Fruit fly (Drosophila melanogaster) whole organism, embryonic: ENCODE measurements around the gene PGAP1.
A peak's percentile ranks its signal among the peaks of the same experiment; 100 is the strongest.

Experiments
- Antp ChIP-seq: fragments of 200-800 bp; sonication (Bioruptor generic); optimal IDR thresholded peaks from 3 replicates; lab custom pipeline; 2016; ENCODE audit warnings: missing biosample characterization, missing genetic modification characterization
- Asciz ChIP-seq: fragments of 200-800 bp; sonication (Bioruptor generic); optimal IDR thresholded peaks from 2 replicates; lab custom pipeline; 2017; ENCODE audit warnings: missing biosample characterization, mild to moderate bottlenecking, missing genetic modification characterization, missing genetic modification reagents
- Blimp-1 ChIP-seq: fragments of 200-800 bp; sonication (Bioruptor generic); optimal IDR thresholded peaks from 3 replicates; lab custom pipeline; 2018; ENCODE audit warnings: missing biosample characterization, missing genetic modification characterization, mild to moderate bottlenecking, moderate library complexity, missing genetic modification reagents
- Bteb2 ChIP-seq: fragments of 200-800 bp; sonication (Bioruptor generic); optimal IDR thresholded peaks from 2 replicates; lab custom pipeline; 2016; ENCODE audit warnings: missing biosample characterization, missing genetic modification characterization
- CG11093 ChIP-seq: fragments of 200-800 bp; sonication (Bioruptor generic); IDR thresholded peaks from 3 replicates; pipeline ENCODE4 v1.3.6; 2022; ENCODE audit warnings: missing biosample characterization, missing genetic modification characterization
- CG12071 ChIP-seq: fragments of 200-800 bp; sonication (Bioruptor generic); optimal IDR thresholded peaks from 3 replicates; lab custom pipeline; 2018; ENCODE audit warnings: missing biosample characterization, mild to moderate bottlenecking, missing genetic modification characterization
- CG12219 ChIP-seq: fragments of 200-800 bp; sonication (Bioruptor generic); optimal IDR thresholded peaks from 3 replicates; lab custom pipeline; 2018; ENCODE audit warnings: missing biosample characterization, mild to moderate bottlenecking, missing genetic modification characterization
- CG13624 ChIP-seq: fragments of 200-800 bp; sonication (Bioruptor generic); optimal IDR thresholded peaks from 2 replicates; lab custom pipeline; 2016; ENCODE audit warnings: missing biosample characterization, missing genetic modification characterization
- CG14710 ChIP-seq: fragments of 200-800 bp; sonication (Bioruptor generic); optimal IDR thresholded peaks from 3 replicates; lab custom pipeline; 2019; ENCODE audit warnings: missing biosample characterization, mild to moderate bottlenecking, missing genetic modification characterization, moderate library complexity
- CG1647 ChIP-seq: fragments of 200-800 bp; sonication (Bioruptor generic); optimal IDR thresholded peaks from 3 replicates; lab custom pipeline; 2016; ENCODE audit warnings: missing biosample characterization, missing genetic modification characterization
- CG17912 ChIP-seq: fragments of 200-800 bp; sonication (Bioruptor generic); optimal IDR thresholded peaks from 2 replicates; lab custom pipeline; 2018; ENCODE audit warnings: missing biosample characterization, mild to moderate bottlenecking, missing genetic modification characterization
- CG2202 ChIP-seq: fragments of 200-800 bp; sonication (Bioruptor generic); optimal IDR thresholded peaks from 2 replicates; lab custom pipeline; 2018; ENCODE audit warnings: missing biosample characterization, mild to moderate bottlenecking, missing genetic modification characterization
- CG31224 ChIP-seq: fragments of 200-800 bp; sonication (Bioruptor generic); IDR thresholded peaks from 2 replicates; pipeline ENCODE4 v1.3.6; 2022; ENCODE audit warnings: missing biosample characterization, missing genetic modification characterization
- CG31365 ChIP-seq: fragments of 200-800 bp; sonication (Bioruptor generic); optimal IDR thresholded peaks from 2 replicates; lab custom pipeline; 2018; ENCODE audit warnings: missing biosample characterization, mild to moderate bottlenecking, missing genetic modification characterization
- CG33557 ChIP-seq: fragments of 200-800 bp; sonication (Bioruptor generic); optimal IDR thresholded peaks from 2 replicates; lab custom pipeline; 2019; ENCODE audit warnings: missing biosample characterization, mild to moderate bottlenecking, missing genetic modification characterization, moderate library complexity
- CG3838 ChIP-seq: fragments of 200-800 bp; sonication (Bioruptor generic); optimal IDR thresholded peaks from 3 replicates; lab custom pipeline; 2016; ENCODE audit warnings: missing biosample characterization, missing genetic modification characterization
- CG7556 ChIP-seq: fragments of 200-800 bp; sonication (Bioruptor generic); optimal IDR thresholded peaks from 2 replicates; lab custom pipeline; 2017; ENCODE audit warnings: missing biosample characterization, mild to moderate bottlenecking, missing genetic modification characterization
- CG9797 ChIP-seq: fragments of 200-800 bp; sonication (Bioruptor generic); optimal IDR thresholded peaks from 3 replicates; lab custom pipeline; 2018; ENCODE audit warnings: missing biosample characterization, mild to moderate bottlenecking, missing genetic modification characterization
- Camta ChIP-seq: fragments of 200-800 bp; sonication (Bioruptor generic); optimal IDR thresholded peaks from 2 replicates; lab custom pipeline; 2016; ENCODE audit warnings: missing biosample characterization, missing genetic modification characterization
- CrebB ChIP-seq: fragments of 200-800 bp; sonication (Bioruptor generic); optimal IDR thresholded peaks from 3 replicates; lab custom pipeline; 2018; ENCODE audit warnings: missing biosample characterization, mild to moderate bottlenecking, missing genetic modification characterization
- Drgx ChIP-seq: fragments of 200-800 bp; sonication (Bioruptor generic); IDR thresholded peaks from 2 replicates; pipeline ENCODE4 v1.3.6; 2022; ENCODE audit warnings: missing biosample characterization, missing genetic modification characterization
- ERR ChIP-seq: fragments of 200-800 bp; sonication (Bioruptor generic); optimal IDR thresholded peaks from 2 replicates; lab custom pipeline; 2016; ENCODE audit warnings: missing biosample characterization, missing genetic modification characterization
- Ets97D ChIP-seq: fragments of 200-800 bp; sonication (Bioruptor generic); optimal IDR thresholded peaks from 3 replicates; lab custom pipeline; 2016; ENCODE audit warnings: missing biosample characterization, missing genetic modification characterization
- HLHmδ ChIP-seq: fragments of 200-800 bp; sonication (Bioruptor generic); optimal IDR thresholded peaks from 2 replicates; lab custom pipeline; 2018; ENCODE audit warnings: missing biosample characterization, mild to moderate bottlenecking, missing genetic modification characterization, moderate library complexity
- Lim3 ChIP-seq: fragments of 200-800 bp; sonication (Bioruptor generic); IDR thresholded peaks from 2 replicates; pipeline ENCODE4 v1.3.6; 2022; ENCODE audit warnings: missing biosample characterization, missing genetic modification characterization
- Mrtf ChIP-seq: fragments of 200-800 bp; sonication (Bioruptor generic); IDR thresholded peaks from 3 replicates; pipeline ENCODE4 v1.3.6; 2022; ENCODE audit warnings: missing biosample characterization, missing genetic modification characterization
- Oaz ChIP-seq: fragments of 200-800 bp; sonication (Bioruptor generic); IDR thresholded peaks from 2 replicates; pipeline ENCODE4 v1.3.6; 2022; ENCODE audit warnings: missing biosample characterization, missing genetic modification characterization
- Vsx1 ChIP-seq: fragments of 200-800 bp; sonication (Bioruptor generic); optimal IDR thresholded peaks from 2 replicates; lab custom pipeline; 2017; ENCODE audit warnings: missing biosample characterization, mild to moderate bottlenecking, missing genetic modification characterization, missing genetic modification reagents
- ap ChIP-seq: fragments of 200-800 bp; sonication (Bioruptor generic); IDR thresholded peaks from 2 replicates; pipeline ENCODE4 v1.3.6; 2022; ENCODE audit warnings: missing biosample characterization, missing genetic modification characterization
- bcd ChIP-seq: fragments of 200-800 bp; sonication (Bioruptor generic); optimal IDR thresholded peaks from 2 replicates; lab custom pipeline; 2017; ENCODE audit warnings: missing biosample characterization, mild to moderate bottlenecking, missing genetic modification characterization
- btn ChIP-seq: fragments of 200-800 bp; sonication (Bioruptor generic); optimal IDR thresholded peaks from 2 replicates; lab custom pipeline; 2016; ENCODE audit warnings: missing biosample characterization, missing genetic modification characterization
- cg ChIP-seq: fragments of 200-800 bp; sonication (Bioruptor generic); optimal IDR thresholded peaks from 3 replicates; lab custom pipeline; 2019; ENCODE audit warnings: missing biosample characterization, mild to moderate bottlenecking, missing genetic modification characterization, moderate library complexity
- chm ChIP-seq: fragments of 200-800 bp; sonication (Bioruptor generic); IDR thresholded peaks from 2 replicates; pipeline ENCODE4 v1.3.6; 2022; ENCODE audit warnings: missing biosample characterization, missing genetic modification characterization
- ci ChIP-seq: fragments of 200-800 bp; sonication (Bioruptor generic); IDR thresholded peaks from 3 replicates; pipeline ENCODE4 v1.3.6; 2022; ENCODE audit warnings: missing biosample characterization, missing genetic modification characterization
- corto ChIP-seq: fragments of 200-800 bp; sonication (Bioruptor generic); optimal IDR thresholded peaks from 2 replicates; lab custom pipeline; 2016; ENCODE audit warnings: missing biosample characterization, mild to moderate bottlenecking, missing genetic modification characterization, moderate library complexity
- jumu ChIP-seq: fragments of 200-800 bp; sonication (Bioruptor generic); optimal IDR thresholded peaks from 3 replicates; lab custom pipeline; 2016; ENCODE audit warnings: missing biosample characterization, missing genetic modification characterization
- lola ChIP-seq, 3 experiments: fragments of >200 bp in 2 of 3; fragments of 200-800 bp in 1 of 3; sonication (Bioruptor generic) in 1 of 3; optimal IDR thresholded peaks; 2 replicates each; lab custom pipeline; 2017 to 2019; ENCODE audit warnings: missing biosample characterization in 3 of 3, missing genetic modification characterization in 3 of 3, mild to moderate bottlenecking in 1 of 3, moderate library complexity in 1 of 3
- nmo ChIP-seq: fragments of 200-800 bp; sonication (Bioruptor generic); optimal IDR thresholded peaks from 2 replicates; lab custom pipeline; 2018; ENCODE audit warnings: missing biosample characterization, mild to moderate bottlenecking, missing genetic modification characterization, moderate library complexity
- otp ChIP-seq: fragments of 200-800 bp; sonication (Bioruptor generic); IDR thresholded peaks from 3 replicates; pipeline ENCODE4, ENCODE4 v1.3.6; 2022; ENCODE audit warnings: missing biosample characterization, missing genetic modification characterization
- pfk ChIP-seq: fragments of 200-800 bp; sonication (Bioruptor generic); optimal IDR thresholded peaks from 2 replicates; lab custom pipeline; 2018; ENCODE audit warnings: missing biosample characterization, mild to moderate bottlenecking, missing genetic modification characterization, moderate library complexity
- pho ChIP-seq: fragments of 200-800 bp; sonication (Bioruptor generic); optimal IDR thresholded peaks from 2 replicates; lab custom pipeline; 2016; ENCODE audit warnings: missing biosample characterization, missing genetic modification characterization
- prd ChIP-seq, 3 experiments: fragments of >200 bp in 2 of 3; fragments of 200-800 bp in 1 of 3; sonication (Bioruptor generic) in 1 of 3; optimal IDR thresholded peaks in 2 of 3; IDR thresholded peaks in 1 of 3; 2 replicates in 2 of 3; 3 replicates in 1 of 3; pipeline versions ENCODE4 v1.3.6 to Lab custom; 2017 to 2022; ENCODE audit warnings: missing biosample characterization in 1 of 3, missing genetic modification characterization in 1 of 3
- pzg ChIP-seq: fragments of 200-800 bp; sonication (Bioruptor generic); optimal IDR thresholded peaks from 3 replicates; lab custom pipeline; 2018; ENCODE audit warnings: missing biosample characterization, mild to moderate bottlenecking, missing genetic modification characterization, moderate library complexity
- sc ChIP-seq, 3 experiments: fragments of >200 bp in 2 of 3; fragments of 200-800 bp in 1 of 3; sonication (Bioruptor generic) in 1 of 3; optimal IDR thresholded peaks; 2 replicates in 2 of 3; 3 replicates in 1 of 3; lab custom pipeline; 2017; ENCODE audit warnings: mild to moderate bottlenecking in 1 of 3, missing biosample characterization in 1 of 3, missing genetic modification characterization in 1 of 3, missing genetic modification reagents in 1 of 3
- sens ChIP-seq: fragments of 200-800 bp; sonication (Bioruptor generic); peaks from one replicate; lab custom pipeline; 2016; ENCODE audit warnings: missing biosample characterization, missing genetic modification characterization
- so ChIP-seq: fragments of 200-800 bp; sonication (Bioruptor generic); IDR thresholded peaks from 3 replicates; pipeline ENCODE4 v1.3.6; 2022; ENCODE audit warnings: missing biosample characterization, missing genetic modification characterization
- tna ChIP-seq: fragments of 200-800 bp; sonication (Bioruptor generic); IDR thresholded peaks from 2 replicates; pipeline ENCODE4 v1.3.6; 2022; ENCODE audit warnings: missing biosample characterization, missing genetic modification characterization; ENCODE audit not compliant: partially characterized antibody
- wdn ChIP-seq: fragments of 200-800 bp; sonication (Bioruptor generic); IDR thresholded peaks from 2 replicates; pipeline ENCODE4 v1.3.6; 2022; ENCODE audit warnings: missing biosample characterization, missing genetic modification characterization
- z ChIP-seq: fragments of 200-800 bp; sonication (Bioruptor generic); IDR thresholded peaks from 3 replicates; pipeline ENCODE4 v1.3.6; 2022; ENCODE audit warnings: missing biosample characterization, missing genetic modification characterization

PGAP1 gene

dm6 chrX:5715455-5716227 lies 26.4 kb upstream of the PGAP1 start (continued):
- TF ChIP-seq Asciz (no peak), CG12219 (no peak), tna (GFP tag; lab: Robert Waterston, UW) (no peak), CrebB (tag; lab: Kevin White, UChicago) (no peak), CG3838 (GFP tag; lab: Kevin White, UChicago) (no peak), pzg (GFP tag; lab: Kevin White, UChicago) (no peak), bcd (no peak), btn (GFP tag; lab: Kevin White, UChicago) (no peak), ERR (GFP tag; lab: Kevin White, UChicago) (no peak), ci (GFP tag; lab: Robert Waterston, UW) (peak; percentile 13; the same call in 1 of the 3 replicates), z (GFP tag; lab: Robert Waterston, UW) (peak; percentile 83), prd (optimal IDR thresholded peaks at IDR 0.05; lab: Kevin White, UChicago) (no peak), prd (GFP tag; IDR thresholded peaks at IDR 0.05; lab: Robert Waterston, UW) (no peak), CG14710 (tag; lab: Kevin White, UChicago) (no peak), sc (optimal IDR thresholded peaks at IDR 0.05; lab: Kevin White, UChicago) (no peak), sc (GFP tag; optimal IDR thresholded peaks at IDR 0.05; lab: Kevin White, UChicago) (no peak), chm (GFP tag; lab: Robert Waterston, UW) (no peak), Camta (no peak), nmo (no peak), Mrtf (GFP tag; lab: Robert Waterston, UW) (no peak), CG9797 (GFP tag; lab: Kevin White, UChicago) (no peak), Oaz (GFP tag; lab: Robert Waterston, UW) (no peak), CG17912 (GFP tag; lab: Kevin White, UChicago) (no peak), CG2202 (no peak), Lim3 (no peak), Bteb2 (GFP tag; lab: Kevin White, UChicago) (no peak), lola (GFP tag; optimal IDR thresholded peaks at IDR 0.05; lab: Kevin White, UChicago) (no peak), so (GFP tag; lab: Robert Waterston, UW) (0 out of 3 replicates have a peak, but pooled peaks have one; percentile 30), Blimp-1 (GFP tag; lab: Kevin White, UChicago) (no peak), HLHmδ (no peak), pho (GFP tag; lab: Kevin White, UChicago) (no peak), CG11093 (GFP tag; lab: Robert Waterston, UW) (no peak), CG33557 (GFP tag; lab: Kevin White, UChicago) (no peak), pfk (no peak), Drgx (no peak), ap (GFP tag; lab: Robert Waterston, UW) (no peak), CG7556 (no peak), Ets97D (no peak), corto (GFP tag; lab: Kevin White, UChicago) (no peak), otp (GFP tag; lab: Robert Waterston, UW) (0 out of 3 replicates have a peak, but pooled peaks have one; percentile 34), CG31224 (GFP tag; lab: Robert Waterston, UW) (no peak), jumu (no peak), CG31365 (no peak), CG12071 (no peak), sens (GFP tag; lab: Kevin White, UChicago) (peak; percentile 73), CG13624 (GFP tag; lab: Kevin White, UChicago) (peak; percentile 20), CG1647 (GFP tag; lab: Kevin White, UChicago) (no peak), Antp (GFP tag; lab: Kevin White, UChicago) (no peak), wdn (GFP tag; lab: Robert Waterston, UW) (no peak), cg (GFP tag; lab: Kevin White, UChicago) (peak; percentile 11), Vsx1 (GFP tag; lab: Kevin White, UChicago) (no peak)
